Fruit fly (Drosophila melanogaster) whole organism, embryonic: ENCODE results near the gene Dis3.

Experiments
- B-H2 ChIP-seq: fragments of 200-800 bp; sonication (Bioruptor generic); optimal IDR thresholded peaks from 2 replicates; lab custom pipeline; 2018; ENCODE audit warnings: missing biosample characterization, mild to moderate bottlenecking, missing genetic modification characterization
- Bteb2 ChIP-seq: fragments of 200-800 bp; sonication (Bioruptor generic); optimal IDR thresholded peaks from 2 replicates; lab custom pipeline; 2016; ENCODE audit warnings: missing biosample characterization, missing genetic modification characterization
- CG11456 ChIP-seq: fragments of 200-800 bp; sonication (Bioruptor generic); IDR thresholded peaks from 3 replicates; pipeline ENCODE4 v1.3.6; 2022; ENCODE audit warnings: missing biosample characterization, missing genetic modification characterization
- CG11723 ChIP-seq: fragments of 200-800 bp; sonication (Bioruptor generic); optimal IDR thresholded peaks from 2 replicates; lab custom pipeline; 2017; ENCODE audit warnings: missing biosample characterization, mild to moderate bottlenecking, missing genetic modification characterization
- CG12071 ChIP-seq: fragments of 200-800 bp; sonication (Bioruptor generic); optimal IDR thresholded peaks from 3 replicates; lab custom pipeline; 2018; ENCODE audit warnings: missing biosample characterization, mild to moderate bottlenecking, missing genetic modification characterization
- CG12391 ChIP-seq: fragments of 200-800 bp; sonication (Bioruptor generic); optimal IDR thresholded peaks from 3 replicates; lab custom pipeline; 2018; ENCODE audit warnings: missing biosample characterization, mild to moderate bottlenecking, missing genetic modification characterization, moderate library complexity
- CG13287 ChIP-seq: fragments of 200-800 bp; sonication (Bioruptor generic); IDR thresholded peaks from 2 replicates; pipeline ENCODE4 v1.3.6; 2022; ENCODE audit warnings: missing biosample characterization, missing genetic modification characterization; ENCODE audit not compliant: partially characterized antibody
- CG14441 ChIP-seq: fragments of 200-800 bp; sonication (Bioruptor generic); IDR thresholded peaks from 2 replicates; pipeline ENCODE4 v1.3.6; 2022; ENCODE audit warnings: missing biosample characterization, missing genetic modification characterization
- CG15269 ChIP-seq: fragments of 200-800 bp; sonication (Bioruptor generic); optimal IDR thresholded peaks from 2 replicates; lab custom pipeline; 2018; ENCODE audit warnings: missing biosample characterization, mild to moderate bottlenecking, missing genetic modification characterization, moderate library complexity
- CG17385 ChIP-seq: fragments of 200-800 bp; sonication (Bioruptor generic); optimal IDR thresholded peaks from 3 replicates; lab custom pipeline; 2018; ENCODE audit warnings: missing biosample characterization, mild to moderate bottlenecking, missing genetic modification characterization
- CG17912 ChIP-seq: fragments of 200-800 bp; sonication (Bioruptor generic); optimal IDR thresholded peaks from 2 replicates; lab custom pipeline; 2018; ENCODE audit warnings: missing biosample characterization, mild to moderate bottlenecking, missing genetic modification characterization
- CG2120 ChIP-seq: fragments of 200-800 bp; sonication (Bioruptor generic); optimal IDR thresholded peaks from 3 replicates; lab custom pipeline; 2016; ENCODE audit warnings: missing biosample characterization, missing genetic modification characterization
- CG2875 ChIP-seq: fragments of 200-800 bp; sonication (Bioruptor generic); optimal IDR thresholded peaks from 2 replicates; lab custom pipeline; 2017; ENCODE audit warnings: missing biosample characterization, mild to moderate bottlenecking, missing genetic modification characterization, missing genetic modification reagents
- CG30020 ChIP-seq: fragments of 200-800 bp; optimal IDR thresholded peaks from 2 replicates; lab custom pipeline; 2019; ENCODE audit warnings: missing biosample characterization, mild to moderate bottlenecking, missing genetic modification characterization, moderate library complexity
- CG31224 ChIP-seq: fragments of 200-800 bp; sonication (Bioruptor generic); IDR thresholded peaks from 2 replicates; pipeline ENCODE4 v1.3.6; 2022; ENCODE audit warnings: missing biosample characterization, missing genetic modification characterization
- CG31365 ChIP-seq: fragments of 200-800 bp; sonication (Bioruptor generic); optimal IDR thresholded peaks from 2 replicates; lab custom pipeline; 2018; ENCODE audit warnings: missing biosample characterization, mild to moderate bottlenecking, missing genetic modification characterization
- CG4282 ChIP-seq: fragments of 200-800 bp; sonication (Bioruptor generic); optimal IDR thresholded peaks from 2 replicates; lab custom pipeline; 2016; ENCODE audit warnings: missing biosample characterization, missing genetic modification characterization
- CG4424 ChIP-seq: fragments of 200-800 bp; sonication (Bioruptor generic); optimal IDR thresholded peaks from 3 replicates; lab custom pipeline; 2016; ENCODE audit warnings: missing biosample characterization, missing genetic modification characterization
- CG6254 ChIP-seq: fragments of 200-800 bp; sonication (Bioruptor generic); optimal IDR thresholded peaks from 3 replicates; lab custom pipeline; 2017; ENCODE audit warnings: mild to moderate bottlenecking, missing biosample characterization, missing genetic modification reagents, missing genetic modification characterization
- CG9932 ChIP-seq: fragments of 200-800 bp; sonication (Bioruptor generic); IDR thresholded peaks from 2 replicates; pipeline ENCODE4 v1.3.6; 2022; ENCODE audit warnings: missing biosample characterization, missing genetic modification characterization
- Deaf1 ChIP-seq: fragments of 200-800 bp; optimal IDR thresholded peaks from 3 replicates; lab custom pipeline; 2019; ENCODE audit warnings: missing biosample characterization, mild to moderate bottlenecking, missing genetic modification characterization, moderate library complexity
- Dek ChIP-seq: fragments of 200-800 bp; sonication (Bioruptor generic); optimal IDR thresholded peaks from 3 replicates; lab custom pipeline; 2019; ENCODE audit warnings: missing biosample characterization, mild to moderate bottlenecking, missing genetic modification characterization, moderate library complexity
- Dfd ChIP-seq, 2 experiments: fragments of >200 bp; optimal IDR thresholded peaks; 2 replicates each; lab custom pipeline; 2017; ENCODE audit warnings: missing biosample characterization in 2 of 2, missing genetic modification characterization in 2 of 2
- Dref ChIP-seq: fragments of 200-800 bp; sonication (Bioruptor generic); IDR thresholded peaks from 2 replicates; pipeline ENCODE4 v1.3.6; 2022; ENCODE audit warnings: missing biosample characterization, missing genetic modification characterization
- Fer2 ChIP-seq: fragments of 200-800 bp; sonication (Bioruptor generic); optimal IDR thresholded peaks from 2 replicates; lab custom pipeline; 2018; ENCODE audit warnings: missing biosample characterization, mild to moderate bottlenecking, missing genetic modification characterization, moderate library complexity
- H15 ChIP-seq: fragments of 200-800 bp; sonication (Bioruptor generic); IDR thresholded peaks from 3 replicates; pipeline ENCODE4 v1.3.6; 2022; ENCODE audit warnings: missing biosample characterization, missing genetic modification characterization
- HLH54F ChIP-seq: fragments of 200-800 bp; sonication (Bioruptor generic); optimal IDR thresholded peaks from 3 replicates; lab custom pipeline; 2016; ENCODE audit warnings: missing biosample characterization, missing genetic modification characterization
- Hr3 ChIP-seq: fragments of 200-800 bp; sonication (Bioruptor generic); optimal IDR thresholded peaks from 3 replicates; lab custom pipeline; 2016; ENCODE audit warnings: missing biosample characterization, missing genetic modification characterization
- Hr78 ChIP-seq, 2 experiments: fragments of 200-800 bp in 1 of 2; fragments of >200 bp in 1 of 2; sonication (Bioruptor generic) in 1 of 2; optimal IDR thresholded peaks; 2 replicates each; lab custom pipeline; 2017 to 2019; ENCODE audit warnings: missing biosample characterization in 2 of 2, missing genetic modification characterization in 2 of 2, mild to moderate bottlenecking in 1 of 2, moderate library complexity in 1 of 2
- MESR4 ChIP-seq: fragments of 200-800 bp; sonication (Bioruptor generic); optimal IDR thresholded peaks from 2 replicates; lab custom pipeline; 2018; ENCODE audit warnings: missing biosample characterization, mild to moderate bottlenecking, missing genetic modification characterization, moderate library complexity
- Max ChIP-seq: fragments of 200-800 bp; sonication (Bioruptor generic); optimal IDR thresholded peaks from 2 replicates; lab custom pipeline; 2016; ENCODE audit warnings: missing biosample characterization, mild to moderate bottlenecking, missing genetic modification characterization
- Meics ChIP-seq: fragments of 200-800 bp; sonication (Bioruptor generic); optimal IDR thresholded peaks from 2 replicates; lab custom pipeline; 2017; ENCODE audit warnings: missing biosample characterization, mild to moderate bottlenecking, missing genetic modification characterization
- Mes4 ChIP-seq: fragments of 200-800 bp; sonication (Bioruptor generic); optimal IDR thresholded peaks from 2 replicates; lab custom pipeline; 2016; ENCODE audit warnings: missing biosample characterization, missing genetic modification characterization
- Opbp ChIP-seq: fragments of 200-800 bp; sonication (Bioruptor generic); IDR thresholded peaks from 3 replicates; pipeline ENCODE4 v1.3.6; 2022; ENCODE audit warnings: missing biosample characterization, missing genetic modification characterization; ENCODE audit not compliant: partially characterized antibody
- Scr ChIP-seq: fragments of 200-800 bp; sonication (Bioruptor generic); IDR thresholded peaks from 2 replicates; pipeline ENCODE4 v1.3.6; 2022; ENCODE audit warnings: missing biosample characterization, missing genetic modification characterization; ENCODE audit not compliant: partially characterized antibody
- amos ChIP-seq: fragments of 200-800 bp; sonication (Bioruptor generic); IDR thresholded peaks from 2 replicates; pipeline ENCODE4 v1.3.6; 2022; ENCODE audit warnings: missing biosample characterization, missing genetic modification characterization; ENCODE audit not compliant: partially characterized antibody
- corto ChIP-seq: fragments of 200-800 bp; sonication (Bioruptor generic); optimal IDR thresholded peaks from 2 replicates; lab custom pipeline; 2016; ENCODE audit warnings: missing biosample characterization, mild to moderate bottlenecking, missing genetic modification characterization, moderate library complexity
- fd102C ChIP-seq: fragments of 200-800 bp; sonication (Bioruptor generic); optimal IDR thresholded peaks from 2 replicates; lab custom pipeline; 2018; ENCODE audit warnings: missing biosample characterization, mild to moderate bottlenecking, missing genetic modification characterization, moderate library complexity
- fd64A ChIP-seq: fragments of 200-800 bp; sonication (Bioruptor generic); optimal IDR thresholded peaks from 3 replicates; lab custom pipeline; 2018; ENCODE audit warnings: missing biosample characterization, mild to moderate bottlenecking, missing genetic modification characterization
- pho ChIP-seq: fragments of 200-800 bp; sonication (Bioruptor generic); optimal IDR thresholded peaks from 2 replicates; lab custom pipeline; 2016; ENCODE audit warnings: missing biosample characterization, missing genetic modification characterization
- prd ChIP-seq, 3 experiments: fragments of >200 bp in 2 of 3; fragments of 200-800 bp in 1 of 3; sonication (Bioruptor generic) in 1 of 3; optimal IDR thresholded peaks in 2 of 3; IDR thresholded peaks in 1 of 3; 2 replicates in 2 of 3; 3 replicates in 1 of 3; pipeline versions ENCODE4 v1.3.6 to Lab custom; 2017 to 2022; ENCODE audit warnings: missing biosample characterization in 1 of 3, missing genetic modification characterization in 1 of 3
- run ChIP-seq: fragments of 200-800 bp; sonication (Bioruptor generic); optimal IDR thresholded peaks from 3 replicates; lab custom pipeline; 2018; ENCODE audit warnings: missing biosample characterization, mild to moderate bottlenecking, missing genetic modification characterization
- slp2 ChIP-seq: fragments of 200-800 bp; sonication (Bioruptor generic); optimal IDR thresholded peaks from 2 replicates; lab custom pipeline; 2016; ENCODE audit warnings: missing biosample characterization, missing genetic modification characterization
- tgo ChIP-seq: fragments of 200-800 bp; sonication (Bioruptor generic); IDR thresholded peaks from 3 replicates; pipeline ENCODE4 v1.3.6; 2022; ENCODE audit warnings: missing biosample characterization, missing genetic modification characterization
- tin ChIP-seq: fragments of 200-800 bp; sonication (Bioruptor generic); optimal IDR thresholded peaks from 3 replicates; lab custom pipeline; 2016; ENCODE audit warnings: missing biosample characterization, missing genetic modification characterization
- z ChIP-seq: fragments of 200-800 bp; sonication (Bioruptor generic); IDR thresholded peaks from 3 replicates; pipeline ENCODE4 v1.3.6; 2022; ENCODE audit warnings: missing biosample characterization, missing genetic modification characterization
- zen ChIP-seq: fragments of 200-800 bp; sonication (Bioruptor generic); optimal IDR thresholded peaks from 3 replicates; lab custom pipeline; 2018; ENCODE audit warnings: missing biosample characterization, mild to moderate bottlenecking, missing genetic modification characterization, moderate library complexity
- zen2 ChIP-seq: fragments of 200-800 bp; sonication (Bioruptor generic); IDR thresholded peaks from 3 replicates; pipeline ENCODE4 v1.3.6; 2022; ENCODE audit warnings: missing biosample characterization, missing genetic modification characterization; ENCODE audit not compliant: partially characterized antibody

The Dis3 gene

DNA sequence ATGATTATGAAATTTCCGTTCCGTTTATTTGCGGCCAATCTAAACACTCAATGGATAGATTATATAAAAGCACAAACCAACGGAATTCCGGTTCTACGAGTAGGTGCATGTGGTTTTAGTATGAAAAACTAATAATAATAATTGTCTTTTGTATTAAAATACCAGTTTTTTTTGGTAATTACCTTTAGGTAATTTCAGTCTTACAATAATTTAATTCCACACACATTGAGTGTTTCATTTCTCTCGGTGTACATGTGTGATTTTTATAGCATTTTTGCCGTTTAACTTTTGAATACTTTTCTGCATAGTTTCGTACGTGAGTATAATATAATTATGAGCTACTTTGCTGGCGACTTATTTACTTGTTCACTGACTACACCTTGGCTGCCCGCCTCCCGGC lies 30.2 kb upstream of the Dis3 start (continued):
- TF ChIP-seq MESR4 (GFP tag; lab: Kevin White, UChicago), result no peak
- TF ChIP-seq CG2875 (GFP tag; lab: Kevin White, UChicago), result no peak
- no peak for TF ChIP-seq CG13287 (GFP tag; lab: Robert Waterston, UW)
- peak; percentile 41; the same call in 1 of the 3 replicates for TF ChIP-seq tgo
- no peak for TF ChIP-seq CG11723 (GFP tag; lab: Kevin White, UChicago)
- no peak for TF ChIP-seq Max (GFP tag; lab: Kevin White, UChicago)
- TF ChIP-seq Meics, result no peak
- TF ChIP-seq CG12391 (tag; lab: Kevin White, UChicago), result peak; percentile 7
- TF ChIP-seq run, result no peak
- TF ChIP-seq Mes4 (GFP tag; lab: Kevin White, UChicago), result no peak
- TF ChIP-seq Dfd (GFP tag; optimal IDR thresholded peaks at IDR 0.05; lab: Kevin White, UChicago), result no peak
- TF ChIP-seq zen, result no peak
- no peak for TF ChIP-seq Bteb2 (GFP tag; lab: Kevin White, UChicago)
- TF ChIP-seq CG31224 (GFP tag; lab: Robert Waterston, UW), result no peak
- TF ChIP-seq Fer2 (tag; lab: Kevin White, UChicago), result no peak
- no peak for TF ChIP-seq corto (GFP tag; lab: Kevin White, UChicago)
- peak; percentile 49; the same call in 1 of the 2 replicates for TF ChIP-seq CG14441 (GFP tag; lab: Robert Waterston, UW)
- TF ChIP-seq CG4424 (GFP tag; lab: Kevin White, UChicago), result no peak
- TF ChIP-seq HLH54F, result no peak
- TF ChIP-seq fd102C (GFP tag; lab: Kevin White, UChicago), result no peak
- no peak for TF ChIP-seq Hr3 (GFP tag; lab: Kevin White, UChicago)
- TF ChIP-seq CG2120, result peak; percentile 30
- TF ChIP-seq CG9932 (GFP tag; lab: Robert Waterston, UW), result no peak
- TF ChIP-seq B-H2 (GFP tag; lab: Kevin White, UChicago), result no peak
- no peak for TF ChIP-seq CG12071 (GFP tag; lab: Kevin White, UChicago)
- no peak for TF ChIP-seq CG6254 (GFP tag; lab: Kevin White, UChicago)
- no peak for TF ChIP-seq fd64A (GFP tag; lab: Kevin White, UChicago)
- no peak for TF ChIP-seq tin (GFP tag; lab: Kevin White, UChicago)
- TF ChIP-seq slp2 (GFP tag; lab: Kevin White, UChicago), result no peak
- no peak for TF ChIP-seq CG15269
- no peak for TF ChIP-seq H15 (GFP tag; lab: Robert Waterston, UW)
- no peak for TF ChIP-seq CG30020 (tag; lab: Kevin White, UChicago)

DNA sequence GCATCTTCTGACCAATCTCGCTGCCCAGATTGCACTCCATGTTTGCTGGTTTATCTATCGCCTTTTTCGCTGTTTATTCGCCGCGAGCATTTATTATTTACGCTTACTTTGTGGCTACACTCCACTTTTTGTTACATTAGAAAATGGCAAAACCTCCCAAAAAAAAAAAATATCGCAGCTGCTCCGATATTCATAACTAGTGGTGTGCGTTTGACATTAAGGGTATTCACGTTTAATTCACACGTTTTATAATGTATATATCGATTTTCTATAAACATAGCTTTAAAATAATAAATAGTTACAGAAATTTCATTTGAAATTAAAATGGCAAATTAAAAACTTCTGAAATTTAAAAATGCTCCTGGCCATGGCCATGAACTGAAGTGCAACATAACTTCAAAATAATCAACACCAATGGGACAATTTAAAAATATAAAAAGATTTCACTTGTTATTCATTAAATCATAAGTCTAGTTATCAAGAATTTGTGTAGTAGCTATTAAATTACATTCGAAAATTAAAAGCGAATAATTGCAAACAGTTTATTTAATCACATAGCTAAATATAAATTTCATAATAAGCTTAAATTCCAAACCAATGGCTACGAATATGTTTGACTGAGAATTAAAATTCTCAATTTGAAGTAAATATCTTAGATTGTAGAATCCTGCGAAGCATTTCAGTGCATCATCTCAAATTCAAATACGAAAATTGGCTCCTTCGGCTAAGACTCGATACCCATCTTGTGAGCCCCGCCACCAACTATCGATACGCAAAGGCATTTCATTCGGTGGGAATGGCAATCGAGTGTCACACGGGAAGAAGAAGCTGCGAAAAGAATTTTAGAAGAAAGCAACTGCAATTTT lies 14.8 kb upstream of the Dis3 start, which contains the start of the genes Nab2 and BRWD3:
Nab2 (minus strand) TSS at position 203 of the 866 bp plus-strand sequence.
BRWD3 (plus strand) TSS at position 784 of the 866 bp plus-strand sequence.
- no peak for TF ChIP-seq CG4282 (GFP tag; lab: Kevin White, UChicago)
- peak; percentile 64 for TF ChIP-seq Scr
- no peak for TF ChIP-seq prd (optimal IDR thresholded peaks at IDR 0.05; lab: Kevin White, UChicago)
- peak; percentile 56 for TF ChIP-seq prd (GFP tag; IDR thresholded peaks at IDR 0.05; lab: Robert Waterston, UW)
- TF ChIP-seq Deaf1 (tag; lab: Kevin White, UChicago), result no peak
- peak; percentile 83 for TF ChIP-seq amos (GFP tag; lab: Robert Waterston, UW)
- TF ChIP-seq CG17912 (GFP tag; lab: Kevin White, UChicago), result no peak
- TF ChIP-seq zen2, result peak; percentile 49; the same call in 1 of the 3 replicates
- peak; percentile 93 for TF ChIP-seq CG17385 (GFP tag; lab: Kevin White, UChicago)
- TF ChIP-seq tin (GFP tag; lab: Kevin White, UChicago), result peak; percentile 38
- no peak for TF ChIP-seq z (GFP tag; lab: Robert Waterston, UW)
- TF ChIP-seq CG31365 (tag; lab: Kevin White, UChicago), result no peak
- TF ChIP-seq pho, result peak; percentile 1
- TF ChIP-seq Dek (tag; lab: Kevin White, UChicago), result peak; percentile 21
- peak; percentile 51; the same call in 2 of the 3 replicates for TF ChIP-seq CG11456 (GFP tag; lab: Robert Waterston, UW)
- TF ChIP-seq Dref (GFP tag; lab: Robert Waterston, UW), result peak; percentile 82
- no peak for TF ChIP-seq Hr78 (GFP tag; optimal IDR thresholded peaks at IDR 0.05; lab: Kevin White, UChicago)
- peak; percentile 85 for TF ChIP-seq Opbp (GFP tag; lab: Robert Waterston, UW)
